Fruit fly (Drosophila melanogaster) whole organism, prepupa: ENCODE measurements around the gene CAH1.

Experiments used
- CG6808 ChIP-seq: fragments of 200-800 bp; sonication (Bioruptor generic); optimal IDR thresholded peaks from 3 replicates; lab custom pipeline; 2017; ENCODE audit warnings: missing biosample characterization, missing genetic modification characterization, mild to moderate bottlenecking, moderate library complexity, missing genetic modification reagents
- CG6854 ChIP-seq: fragments of 200-800 bp; sonication (Bioruptor generic); optimal IDR thresholded peaks from 2 replicates; lab custom pipeline; 2017; ENCODE audit warnings: missing biosample characterization, mild to moderate bottlenecking, missing genetic modification characterization
- CG8632 ChIP-seq: fragments of 200-800 bp; sonication (Bioruptor generic); optimal IDR thresholded peaks from 3 replicates; lab custom pipeline; 2016; ENCODE audit warnings: missing biosample characterization, missing genetic modification characterization
- Gug ChIP-seq: fragments of 200-800 bp; sonication (Bioruptor generic); IDR thresholded peaks from 2 replicates; pipeline ENCODE4 v1.3.6; 2022; ENCODE audit warnings: missing biosample characterization, missing genetic modification characterization
- Hr39 ChIP-seq: fragments of 200-800 bp; sonication (Bioruptor generic); optimal IDR thresholded peaks from 2 replicates; lab custom pipeline; 2016; ENCODE audit warnings: missing biosample characterization, missing genetic modification characterization
- fkh ChIP-seq: fragments of 200-800 bp; sonication (Bioruptor generic); optimal IDR thresholded peaks from 3 replicates; lab custom pipeline; 2017; ENCODE audit warnings: missing biosample characterization, mild to moderate bottlenecking, missing genetic modification characterization, moderate library complexity
- pdm3 ChIP-seq: fragments of 200-800 bp; sonication (Bioruptor generic); optimal IDR thresholded peaks from 3 replicates; lab custom pipeline; 2016; ENCODE audit warnings: missing biosample characterization, missing genetic modification characterization
- ss ChIP-seq, 2 experiments: fragments of 200-800 bp; sonication (Bioruptor generic); optimal IDR thresholded peaks; 2 replicates in 1 of 2; 3 replicates in 1 of 2; lab custom pipeline; 2017 to 2018; ENCODE audit warnings: mild to moderate bottlenecking in 2 of 2, missing biosample characterization in 2 of 2, missing genetic modification characterization in 2 of 2, moderate library complexity in 1 of 2

- TF ChIP-seq ss (GFP tag; optimal IDR thresholded peaks at IDR 0.05; lab: Kevin White, UChicago) (no peak), CG8632 (no peak), Gug (GFP tag; lab: Robert Waterston, UW) (no peak), fkh (GFP tag; lab: Kevin White, UChicago) (no peak), Hr39 (no peak), CG6854 (no peak), pdm3 (GFP tag; lab: Kevin White, UChicago) (no peak), CG6808 (GFP tag; lab: Kevin White, UChicago) (no peak)
Observed at dm6 chr2L:13770884-13771283, 32.5 kb upstream of the CAH1 start.
